Worm (Caenorhabditis elegans) whole organism, L4 larva: Measurements from ENCODE around the gene R74.7.

ENCODE experiments used
- F44E2.7 ChIP-seq: fragments of 200-800 bp; sonication (Bioruptor generic); IDR thresholded peaks from 2 replicates; pipeline ENCODE4 v2.1.2; 2022; ENCODE audit warnings: missing genetic modification characterization, missing compliant biosample characterization
- T20F7.1 ChIP-seq: fragments of 200-800 bp; sonication (Bioruptor generic); optimal IDR thresholded peaks from 2 replicates; lab custom pipeline; 2018; ENCODE audit warnings: mild to moderate bottlenecking, missing genetic modification characterization, missing compliant biosample characterization
- Y105C5A.15 ChIP-seq: fragments of 200-800 bp; sonication (Bioruptor generic); IDR thresholded peaks from 2 replicates; pipeline ENCODE4 v1.3.6; 2022; ENCODE audit warnings: missing genetic modification characterization, missing compliant biosample characterization
- ZK337.2 ChIP-seq: fragments of 200-800 bp; sonication (Bioruptor generic); IDR thresholded peaks from 2 replicates; pipeline ENCODE4 v1.3.6; 2022; ENCODE audit warnings: missing genetic modification reagents, missing genetic modification characterization, missing compliant biosample characterization
- aha-1 ChIP-seq: fragments of 150-350 bp; peaks from one replicate; lab custom pipeline; 2014; ENCODE audit warnings: missing biosample characterization, missing genetic modification characterization
- ama-1 ChIP-seq: fragments of 150-350 bp; optimal IDR thresholded peaks from 2 replicates; lab custom pipeline; 2014; ENCODE audit warnings: inconsistent platforms, mixed read lengths
- ceh-20 ChIP-seq: fragments of 200-800 bp; sonication (Bioruptor generic); IDR thresholded peaks from 2 replicates; pipeline ENCODE4 v1.3.6; 2022; ENCODE audit warnings: missing genetic modification reagents, missing genetic modification characterization, missing compliant biosample characterization
- ceh-28 ChIP-seq: fragments of 150-350 bp; optimal IDR thresholded peaks from 2 replicates; lab custom pipeline; 2014; ENCODE audit warnings: missing biosample characterization, missing genetic modification reagents, missing genetic modification characterization
- ceh-32 ChIP-seq: sonication (generic microtip); optimal IDR thresholded peaks from 2 replicates; lab custom pipeline; 2016; ENCODE audit warnings: mild to moderate bottlenecking, missing genetic modification characterization, missing compliant biosample characterization; ENCODE audit not compliant: poor library complexity
- ceh-62 ChIP-seq: sonication (generic microtip); optimal IDR thresholded peaks from 2 replicates; lab custom pipeline; 2017; ENCODE audit warnings: missing biosample characterization, missing genetic modification characterization
- daf-16 ChIP-seq, 3 experiments: sonication (generic microtip); optimal IDR thresholded peaks; 2 replicates each; lab custom pipeline; 2016 to 2017; ENCODE audit warnings: missing genetic modification characterization in 3 of 3, missing genetic modification reagents in 3 of 3, mild to moderate bottlenecking in 2 of 3, missing compliant biosample characterization in 2 of 3, missing biosample characterization in 1 of 3, moderate library complexity in 1 of 3
- daf-19 ChIP-seq: fragments of 200-800 bp; sonication (Bioruptor generic); conservative IDR thresholded peaks from 2 replicates; pipeline ENCODE4 v1.3.6; 2022; ENCODE audit warnings: missing genetic modification characterization, missing compliant biosample characterization
- dmd-6 ChIP-seq: fragments of 200-800 bp; sonication (Bioruptor generic); IDR thresholded peaks from 2 replicates; pipeline ENCODE4 v1.3.6; 2022; ENCODE audit warnings: missing genetic modification reagents, missing genetic modification characterization, missing compliant biosample characterization
- dve-1 ChIP-seq: sonication (generic microtip); optimal IDR thresholded peaks from 2 replicates; lab custom pipeline; 2017; ENCODE audit warnings: antibody characterized with exemption, mild to moderate bottlenecking, missing genetic modification characterization, missing compliant biosample characterization; ENCODE audit not compliant: insufficient read depth
- egl-43 ChIP-seq: fragments of 200-800 bp; sonication (Bioruptor generic); IDR thresholded peaks from 2 replicates; pipeline ENCODE4 v1.3.6; 2022; ENCODE audit warnings: missing genetic modification reagents, missing genetic modification characterization, missing compliant biosample characterization
- fkh-10 ChIP-seq: fragments of 150-350 bp; optimal IDR thresholded peaks from 2 replicates; lab custom pipeline; 2014; ENCODE audit warnings: missing biosample characterization, missing genetic modification reagents, missing genetic modification characterization
- hlh-11 ChIP-seq: fragments of 200-800 bp; sonication (Bioruptor generic); optimal IDR thresholded peaks from 2 replicates; lab custom pipeline; 2018; ENCODE audit warnings: mild to moderate bottlenecking, missing genetic modification characterization, missing compliant biosample characterization
- hlh-30 ChIP-seq: sonication (generic microtip); optimal IDR thresholded peaks from 2 replicates; lab custom pipeline; 2017; ENCODE audit warnings: antibody characterized with exemption, mild to moderate bottlenecking, missing genetic modification characterization, missing compliant biosample characterization; ENCODE audit not compliant: insufficient read depth
- hmg-1.1 ChIP-seq: fragments of 200-800 bp; sonication (Bioruptor generic); IDR thresholded peaks from 2 replicates; pipeline ENCODE4 v1.3.6; 2022; ENCODE audit warnings: missing genetic modification reagents, missing genetic modification characterization, missing compliant biosample characterization
- jun-1 ChIP-seq: fragments of 150-350 bp; optimal IDR thresholded peaks from 2 replicates; lab custom pipeline; 2014; ENCODE audit warnings: missing biosample characterization, missing genetic modification reagents, missing genetic modification characterization
- lin-29 ChIP-seq: fragments of 200-800 bp; sonication (Bioruptor generic); IDR thresholded peaks from 2 replicates; pipeline ENCODE4 v1.3.6; 2022; ENCODE audit warnings: missing genetic modification reagents, missing genetic modification characterization, missing compliant biosample characterization
- madf-5 ChIP-seq, 2 experiments: fragments of 200-800 bp; sonication (Bioruptor generic); IDR thresholded peaks; 2 replicates each; pipeline ENCODE4 v1.3.6; 2022; ENCODE audit warnings: missing compliant biosample characterization in 2 of 2, missing genetic modification characterization in 2 of 2
- mep-1 ChIP-seq: fragments of 150-350 bp; sonication (generic microtip); optimal IDR thresholded peaks from 3 replicates; lab custom pipeline; 2014; ENCODE audit warnings: missing biosample characterization, missing genetic modification characterization
- nhr-111 ChIP-seq: fragments of 200-800 bp; sonication (Bioruptor generic); optimal IDR thresholded peaks from 2 replicates; lab custom pipeline; 2018; ENCODE audit warnings: mild to moderate bottlenecking, missing genetic modification characterization, missing compliant biosample characterization
- nhr-28 ChIP-seq: fragments of 150-350 bp; optimal IDR thresholded peaks from 2 replicates; lab custom pipeline; 2014; ENCODE audit warnings: missing biosample characterization, missing genetic modification characterization
- nhr-48 ChIP-seq: sonication (generic microtip); optimal IDR thresholded peaks from 2 replicates; lab custom pipeline; 2016; ENCODE audit warnings: mild to moderate bottlenecking, missing genetic modification characterization, missing compliant biosample characterization
- nhr-77 ChIP-seq: fragments of 150-350 bp; optimal IDR thresholded peaks from 2 replicates; lab custom pipeline; 2014; ENCODE audit warnings: missing biosample characterization, missing genetic modification characterization
- php-3 ChIP-seq: fragments of 200-800 bp; sonication (Bioruptor generic); IDR thresholded peaks from 2 replicates; pipeline ENCODE4 v1.3.6; 2022; ENCODE audit warnings: missing genetic modification reagents, missing genetic modification characterization, missing compliant biosample characterization
- pqm-1 ChIP-seq: sonication (generic microtip); optimal IDR thresholded peaks from 2 replicates; lab custom pipeline; 2017; ENCODE audit warnings: missing biosample characterization, missing genetic modification characterization
- saeg-2 ChIP-seq: fragments of 200-800 bp; sonication (Bioruptor generic); IDR thresholded peaks from 2 replicates; pipeline ENCODE4 v1.3.6; 2022; ENCODE audit warnings: missing genetic modification reagents, missing genetic modification characterization, missing compliant biosample characterization
- set-16 ChIP-seq: fragments of 200-800 bp; sonication (Bioruptor generic); IDR thresholded peaks from 2 replicates; pipeline ENCODE4 v1.3.6; 2022; ENCODE audit warnings: missing genetic modification reagents, missing genetic modification characterization, missing compliant biosample characterization
- snpc-1.2 ChIP-seq: fragments of 200-800 bp; sonication (Bioruptor generic); IDR thresholded peaks from 2 replicates; pipeline ENCODE4 v1.3.6; 2022; ENCODE audit warnings: missing genetic modification reagents, missing genetic modification characterization, missing compliant biosample characterization
- tra-1 ChIP-seq: fragments of 200-800 bp; sonication (Bioruptor generic); IDR thresholded peaks from 2 replicates; pipeline ENCODE4 v1.3.6; 2022; ENCODE audit warnings: missing genetic modification reagents, missing genetic modification characterization, missing compliant biosample characterization
- unc-62 ChIP-seq, 3 experiments: fragments of 150-350 bp in 1 of 3; sonication (generic microtip); optimal IDR thresholded peaks in 2 of 3; peaks in 1 of 3; 1 replicate in 1 of 3; 2 replicates in 2 of 3; lab custom pipeline; 2014 to 2017; ENCODE audit warnings: missing biosample characterization in 3 of 3, missing genetic modification characterization in 3 of 3, missing genetic modification reagents in 3 of 3, missing genotype in 1 of 3
- vab-7 ChIP-seq: fragments of 200-800 bp; sonication (Bioruptor generic); IDR thresholded peaks from 2 replicates; pipeline ENCODE4 v1.3.6; 2022; ENCODE audit warnings: missing genetic modification reagents, missing genetic modification characterization, missing compliant biosample characterization
- zip-11 ChIP-seq: fragments of 200-800 bp; sonication (Bioruptor generic); IDR thresholded peaks from 2 replicates; pipeline ENCODE4 v1.3.6; 2022; ENCODE audit warnings: missing genetic modification characterization, missing compliant biosample characterization
- ztf-11 ChIP-seq: fragments of 150-350 bp; optimal IDR thresholded peaks from 2 replicates; lab custom pipeline; 2014; ENCODE audit warnings: missing biosample characterization, missing genetic modification characterization
- ztf-7 ChIP-seq: fragments of 150-350 bp; optimal IDR thresholded peaks from 2 replicates; lab custom pipeline; 2014; ENCODE audit warnings: missing biosample characterization, missing genetic modification characterization

Gene R74.7

ce11 chrIII:4237660-4238059 lies 33.4 kb downstream of the R74.7 start (continued):
- TF ChIP-seq vab-7 (no peak), ceh-28 (tag; lab: Kevin White, UChicago) (peak; percentile 45)

ce11 chrIII:4240126-4240525 lies 35.9 kb downstream of the R74.7 start:
- no peak for TF ChIP-seq snpc-1.2 (GFP tag; lab: Robert Waterston, UW)
- TF ChIP-seq madf-5 (GFP tag; IDR thresholded peaks at IDR 0.05; lab: Robert Waterston, UW) = no peak
- peak; percentile 64 for TF ChIP-seq dve-1 (tag; lab: Kevin White, UChicago)
- TF ChIP-seq T20F7.1 = peak; percentile 23
- no peak for TF ChIP-seq vab-7
- no peak for TF ChIP-seq daf-19 (GFP tag; lab: Robert Waterston, UW)
- peak; percentile 97 for TF ChIP-seq nhr-28 (tag; lab: Kevin White, UChicago)
- no peak for TF ChIP-seq Y105C5A.15
- peak; percentile 81 for TF ChIP-seq dmd-6 (GFP tag; lab: Robert Waterston, UW)
- TF ChIP-seq hlh-30 (tag; lab: Kevin White, UChicago) = peak; percentile 33
- no peak for TF ChIP-seq ztf-7 (tag; lab: Kevin White, UChicago)
- no peak for TF ChIP-seq ZK337.2 (GFP tag; lab: Robert Waterston, UW)
- TF ChIP-seq mep-1 (tag; lab: Kevin White, UChicago) = no peak
- TF ChIP-seq fkh-10 (GFP tag; lab: Kevin White, UChicago) = no peak
- no peak for TF ChIP-seq daf-16 (GFP tag; optimal IDR thresholded peaks at IDR 0.05; lab: Kevin White, UChicago)
- peak; percentile 60 for TF ChIP-seq daf-16 (tag; optimal IDR thresholded peaks at IDR 0.05; lab: Kevin White, UChicago)
- TF ChIP-seq tra-1 (GFP tag; lab: Robert Waterston, UW) = no peak
- peak; percentile 71 for TF ChIP-seq nhr-77 (tag; lab: Kevin White, UChicago)
- TF ChIP-seq ama-1 (lab: Kevin White, UChicago) = no peak
- TF ChIP-seq ztf-11 (tag; lab: Kevin White, UChicago) = no peak
- no peak for TF ChIP-seq set-16 (GFP tag; lab: Robert Waterston, UW)
- no peak for TF ChIP-seq ceh-62 (tag; lab: Kevin White, UChicago)
- TF ChIP-seq hmg-1.1 (GFP tag; lab: Robert Waterston, UW) = no peak
- TF ChIP-seq php-3 (GFP tag; lab: Robert Waterston, UW) = peak; percentile 79
- TF ChIP-seq zip-11 (GFP tag; lab: Robert Waterston, UW) = no peak
- TF ChIP-seq jun-1 (tag; lab: Kevin White, UChicago) = no peak
- peak; percentile 79 for TF ChIP-seq hlh-11
- TF ChIP-seq nhr-111 (GFP tag; lab: Kevin White, UChicago) = no peak
- no peak for TF ChIP-seq ceh-32 (tag; lab: Kevin White, UChicago)
- no peak for TF ChIP-seq egl-43 (GFP tag; lab: Robert Waterston, UW)
- TF ChIP-seq pqm-1 (tag; lab: Kevin White, UChicago) = peak; percentile 50
- TF ChIP-seq nhr-48 (tag; lab: Kevin White, UChicago) = peak; percentile 17
- TF ChIP-seq F44E2.7 (GFP tag; lab: Robert Waterston, UW) = no peak
- no peak for TF ChIP-seq ceh-20 (GFP tag; lab: Robert Waterston, UW)
- TF ChIP-seq aha-1 = peak; percentile 66

- TF ChIP-seq lin-29 (no peak), saeg-2 (GFP tag; lab: Robert Waterston, UW) (no peak), fkh-10 (GFP tag; lab: Kevin White, UChicago) (no peak), unc-62 (GFP tag; optimal IDR thresholded peaks at IDR 0.05 in 1 of 2; lab: Kevin White, UChicago) (peak in 1 of 2 experiments; percentile 62), unc-62 (tag; optimal IDR thresholded peaks at IDR 0.05; lab: Kevin White, UChicago) (no peak)
Measured at ce11 chrIII:4241181-4241580, 37.0 kb downstream of the R74.7 start.
